Worm (Caenorhabditis elegans) whole organism, early embryonic: ENCODE measurements around the gene ceh-83.

Experiments
- ama-1 ChIP-seq: fragments of 150-350 bp; optimal IDR thresholded peaks from 2 replicates; lab custom pipeline; 2014
- ceh-13 ChIP-seq: fragments of 200-800 bp; sonication (Bioruptor generic); optimal IDR thresholded peaks from 2 replicates; lab custom pipeline; 2018; ENCODE audit warnings: mild to moderate bottlenecking, missing genetic modification characterization, missing compliant biosample characterization
- ceh-36 ChIP-seq: sonication (generic microtip); optimal IDR thresholded peaks from 2 replicates; lab custom pipeline; 2016; ENCODE audit warnings: missing genetic modification characterization, inconsistent platforms, missing compliant biosample characterization
- hmbx-1 ChIP-seq: sonication (generic microtip); optimal IDR thresholded peaks from 2 replicates; lab custom pipeline; 2016; ENCODE audit warnings: mild to moderate bottlenecking, missing genetic modification characterization, missing compliant biosample characterization
- hnd-1 ChIP-seq: sonication (generic microtip); optimal IDR thresholded peaks from 2 replicates; lab custom pipeline; 2016; ENCODE audit warnings: missing genetic modification characterization, missing compliant biosample characterization
- pes-1 ChIP-seq: fragments of 200-800 bp; sonication (Bioruptor generic); IDR thresholded peaks from 2 replicates; pipeline ENCODE4 v1.3.6; 2022; ENCODE audit warnings: missing genetic modification reagents, missing genetic modification characterization, missing compliant biosample characterization
- scrt-1 ChIP-seq: fragments of 200-800 bp; sonication (Bioruptor generic); IDR thresholded peaks from 2 replicates; pipeline ENCODE4 v1.3.6; 2022; ENCODE audit warnings: missing genetic modification characterization, missing compliant biosample characterization

ce11 chrII:1724314-1724713 lies 12.0 kb downstream of the ceh-83 start, which contains the start of gene fbxb-11:
- TF ChIP-seq hnd-1: no peak
- no peak for TF ChIP-seq ama-1
- TF ChIP-seq pes-1 (GFP tag; lab: Robert Waterston, UW): no peak
- no peak for TF ChIP-seq ceh-36 (tag; lab: Kevin White, UChicago)
- TF ChIP-seq ceh-13 (GFP tag; lab: Kevin White, UChicago): no peak
- TF ChIP-seq hmbx-1 (tag; lab: Kevin White, UChicago): no peak
- TF ChIP-seq scrt-1 (GFP tag; lab: Robert Waterston, UW): no peak
